Worm (Caenorhabditis elegans): ENCODE data around the gene F58H1.7.

Gene F58H1.7

ce11 chrV:11927346-11927745, 37.3 kb downstream of the F58H1.7 start, which contains the start of gene osm-6:
osm-6 (minus strand) TSS chrV:11927446.
- no peak for TF ChIP-seq R02D3.7 (tag; optimal IDR thresholded peaks at IDR 0.05)
- no peak for TF ChIP-seq ceh-9 (tag; optimal IDR thresholded peaks at IDR 0.05)
- no peak for TF ChIP-seq nhr-67 (tag; optimal IDR thresholded peaks at IDR 0.05)
- TF ChIP-seq nhr-43 (tag; optimal IDR thresholded peaks at IDR 0.05; ENCODE audit: poor library complexity, severe bottlenecking), result no peak
- no peak for TF ChIP-seq nhr-237 (tag; optimal IDR thresholded peaks at IDR 0.05)
- no peak for TF ChIP-seq nhr-77 (tag; optimal IDR thresholded peaks at IDR 0.05)
- no peak for TF ChIP-seq ama-1 (optimal IDR thresholded peaks at IDR 0.05)
- TF ChIP-seq unc-39 (tag; optimal IDR thresholded peaks at IDR 0.05), result no peak
- no peak for TF ChIP-seq nhr-23 (tag; optimal IDR thresholded peaks at IDR 0.05)
- no peak for TF ChIP-seq mdl-1 (tag; optimal IDR thresholded peaks at IDR 0.05)
- TF ChIP-seq zag-1 (tag; optimal IDR thresholded peaks at IDR 0.05), result no peak
- no peak for TF ChIP-seq snpc-4 (tag; optimal IDR thresholded peaks at IDR 0.05)
- no peak for TF ChIP-seq nhr-11 (tag; optimal IDR thresholded peaks at IDR 0.05)
- TF ChIP-seq ceh-16 (tag; optimal IDR thresholded peaks at IDR 0.05), result no peak
- TF ChIP-seq elt-1 (tag; optimal IDR thresholded peaks at IDR 0.05), result no peak
- no peak for TF ChIP-seq eor-1 (tag; optimal IDR thresholded peaks at IDR 0.05)
- no peak for TF ChIP-seq nhr-25 (tag; optimal IDR thresholded peaks at IDR 0.05)
- TF ChIP-seq fkh-10 (GFP tag; optimal IDR thresholded peaks at IDR 0.05), result no peak
- no peak for TF ChIP-seq nhr-12 (tag; optimal IDR thresholded peaks at IDR 0.05)
- no peak for TF ChIP-seq egl-27 (tag; optimal IDR thresholded peaks at IDR 0.05)

ce11 chrV:11921689-11922517, 42.7 kb downstream of the F58H1.7 start:
- TF ChIP-seq ceh-16 (tag; optimal IDR thresholded peaks at IDR 0.05) (no peak), nhr-25 (tag; optimal IDR thresholded peaks at IDR 0.05) (peak; percentile 53), skn-1 (tag; optimal IDR thresholded peaks at IDR 0.05) (no peak), lin-39 (tag; optimal IDR thresholded peaks at IDR 0.05) (no peak), eor-1 (tag; optimal IDR thresholded peaks at IDR 0.05) (no peak), pha-4 (tag; optimal IDR thresholded peaks at IDR 0.05) (peak; percentile 61), lin-15B (tag; optimal IDR thresholded peaks at IDR 0.05) (no peak), fkh-10 (GFP tag; optimal IDR thresholded peaks at IDR 0.05) (no peak), mml-1 (tag; optimal IDR thresholded peaks at IDR 0.05) (peak; percentile 63), daf-12 (tag; optimal IDR thresholded peaks at IDR 0.05) (no peak), nhr-77 (tag; optimal IDR thresholded peaks at IDR 0.05) (no peak), ceh-28 (tag; optimal IDR thresholded peaks at IDR 0.05) (peak; percentile 1), pqm-1 (tag; optimal IDR thresholded peaks at IDR 0.05) (peak; percentile 4), sea-2 (GFP tag; optimal IDR thresholded peaks at IDR 0.05) (no peak), elt-2 (tag; optimal IDR thresholded peaks at IDR 0.05) (peak; percentile 59), jun-1 (tag; optimal IDR thresholded peaks at IDR 0.05) (peak; percentile 7), nfya-1 (tag; optimal IDR thresholded peaks at IDR 0.05; ENCODE audit: insufficient read depth) (peak; percentile 39), ama-1 (optimal IDR thresholded peaks at IDR 0.05) (peak; percentile 61), nhr-237 (tag; optimal IDR thresholded peaks at IDR 0.05) (no peak), nhr-12 (tag; optimal IDR thresholded peaks at IDR 0.05) (no peak), elt-1 (tag; optimal IDR thresholded peaks at IDR 0.05) (no peak)

- peak; percentile 2 for TF ChIP-seq ceh-28 (tag; optimal IDR thresholded peaks at IDR 0.05)
- TF ChIP-seq pqm-1 (tag; optimal IDR thresholded peaks at IDR 0.05), result peak; percentile 34
- no peak for TF ChIP-seq fos-1 (tag; optimal IDR thresholded peaks at IDR 0.05)
- TF ChIP-seq nfya-1 (tag; optimal IDR thresholded peaks at IDR 0.05; ENCODE audit: insufficient read depth), result peak; percentile 40
- TF ChIP-seq R02D3.7 (tag; optimal IDR thresholded peaks at IDR 0.05), result no peak
- TF ChIP-seq lin-39 (tag; optimal IDR thresholded peaks at IDR 0.05), result peak; percentile 59
- TF ChIP-seq sea-2 (GFP tag; optimal IDR thresholded peaks at IDR 0.05), result no peak
- TF ChIP-seq zag-1 (tag; optimal IDR thresholded peaks at IDR 0.05), result no peak
- no peak for TF ChIP-seq tbx-2 (tag; optimal IDR thresholded peaks at IDR 0.05)
- no peak for TF ChIP-seq nhr-11 (tag; optimal IDR thresholded peaks at IDR 0.05)
- peak; percentile 75 for TF ChIP-seq ama-1 (optimal IDR thresholded peaks at IDR 0.05)
- TF ChIP-seq skn-1 (tag; optimal IDR thresholded peaks at IDR 0.05), result no peak
- TF ChIP-seq hmg-11 (tag; optimal IDR thresholded peaks at IDR 0.05), result peak; percentile 8
- peak; percentile 16 for TF ChIP-seq jun-1 (tag; optimal IDR thresholded peaks at IDR 0.05)
- TF ChIP-seq elt-2 (tag; optimal IDR thresholded peaks at IDR 0.05), result peak; percentile 84
- no peak for TF ChIP-seq nhr-67 (tag; optimal IDR thresholded peaks at IDR 0.05)
- TF ChIP-seq nhr-76 (tag; optimal IDR thresholded peaks at IDR 0.05), result no peak
- no peak for TF ChIP-seq ceh-82 (tag; optimal IDR thresholded peaks at IDR 0.05)
- no peak for TF ChIP-seq lin-15B (tag; optimal IDR thresholded peaks at IDR 0.05)
- no peak for TF ChIP-seq nhr-25 (tag; optimal IDR thresholded peaks at IDR 0.05)
- TF ChIP-seq ztf-4 (tag; optimal IDR thresholded peaks at IDR 0.05), result no peak
- peak; percentile 88 for TF ChIP-seq pha-4 (tag; optimal IDR thresholded peaks at IDR 0.05)
- TF ChIP-seq eor-1 (tag; optimal IDR thresholded peaks at IDR 0.05), result no peak
- TF ChIP-seq egl-5 (tag; optimal IDR thresholded peaks at IDR 0.05), result no peak
- no peak for TF ChIP-seq mdl-1 (tag; optimal IDR thresholded peaks at IDR 0.05)
- no peak for TF ChIP-seq nhr-77 (tag; optimal IDR thresholded peaks at IDR 0.05)
- no peak for TF ChIP-seq fkh-2 (tag; optimal IDR thresholded peaks at IDR 0.05)
- TF ChIP-seq ztf-11 (tag; optimal IDR thresholded peaks at IDR 0.05), result no peak
- TF ChIP-seq snpc-4 (tag; optimal IDR thresholded peaks at IDR 0.05), result peak; percentile 75
- TF ChIP-seq mml-1 (tag; optimal IDR thresholded peaks at IDR 0.05), result no peak
- no peak for TF ChIP-seq nhr-23 (tag; optimal IDR thresholded peaks at IDR 0.05)
- no peak for TF ChIP-seq elt-3 (tag; optimal IDR thresholded peaks at IDR 0.05)
Observed at ce11 chrV:11921229-11921628, 43.4 kb downstream of the F58H1.7 start.
